Worm (Caenorhabditis elegans) whole organism, mixed stage, embryonic: Measurements from ENCODE around the gene F22B5.5.

Experiments used
- blmp-1 ChIP-seq: fragments of 150-350 bp; optimal IDR thresholded peaks from 2 replicates; lab custom pipeline; 2014; ENCODE audit warnings: missing biosample characterization, missing genetic modification characterization
- snpc-4 ChIP-seq: fragments of 150-350 bp; optimal IDR thresholded peaks from 2 replicates; lab custom pipeline; 2014; ENCODE audit warnings: missing biosample characterization, missing genetic modification characterization
- unc-62 ChIP-seq: fragments of 150-350 bp; optimal IDR thresholded peaks from 2 replicates; lab custom pipeline; 2014; ENCODE audit warnings: missing biosample characterization, missing genetic modification reagents, missing genetic modification characterization

DNA sequence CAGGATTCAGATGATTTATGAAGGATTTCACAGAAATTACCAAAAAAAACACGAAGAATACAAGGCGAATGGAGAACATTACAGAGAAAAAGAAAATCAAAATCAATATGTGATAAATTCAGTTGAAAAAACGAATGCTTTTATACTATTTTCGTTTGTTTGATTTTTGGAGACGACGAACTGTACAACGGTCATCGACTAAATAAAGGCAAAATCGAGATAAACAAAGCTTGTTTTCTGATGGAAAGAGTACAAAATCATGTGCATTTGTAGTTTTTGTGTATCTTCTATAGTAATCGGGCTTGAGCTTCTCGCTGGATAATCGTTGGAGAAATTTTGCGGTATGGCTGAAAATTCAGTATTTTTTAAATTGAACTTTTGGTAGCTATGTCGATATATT lies 16.7 kb upstream of the F22B5.5 start, which contains the start of gene M05D6.8:
- TF ChIP-seq blmp-1 (tag; lab: Kevin White, UChicago) (no peak), snpc-4 (no peak), unc-62 (GFP tag; lab: Kevin White, UChicago) (no peak)
